Fruit fly (Drosophila melanogaster) whole organism, embryonic: ENCODE results near the gene CG43338.

Experiments
- Asciz ChIP-seq: fragments of 200-800 bp; sonication (Bioruptor generic); optimal IDR thresholded peaks from 2 replicates; lab custom pipeline; 2017; ENCODE audit warnings: missing biosample characterization, mild to moderate bottlenecking, missing genetic modification characterization, missing genetic modification reagents
- Bgb ChIP-seq: fragments of 200-800 bp; sonication (Bioruptor generic); IDR thresholded peaks from 2 replicates; pipeline ENCODE4 v1.3.6; 2022; ENCODE audit warnings: missing biosample characterization, missing genetic modification characterization; ENCODE audit not compliant: partially characterized antibody
- CG1024 ChIP-seq: fragments of 200-800 bp; sonication (Bioruptor generic); IDR thresholded peaks from 2 replicates; pipeline ENCODE4 v1.3.6; 2022; ENCODE audit warnings: missing biosample characterization, missing genetic modification characterization
- CG11696 ChIP-seq: fragments of 200-800 bp; sonication (Bioruptor generic); IDR thresholded peaks from 2 replicates; pipeline ENCODE4 v1.3.6; 2022; ENCODE audit warnings: missing biosample characterization, missing genetic modification characterization
- CG12155 ChIP-seq: fragments of 200-800 bp; sonication (Bioruptor generic); optimal IDR thresholded peaks from 3 replicates; lab custom pipeline; 2016; ENCODE audit warnings: missing biosample characterization, missing genetic modification characterization
- CG13624 ChIP-seq: fragments of 200-800 bp; sonication (Bioruptor generic); optimal IDR thresholded peaks from 2 replicates; lab custom pipeline; 2016; ENCODE audit warnings: missing biosample characterization, missing genetic modification characterization
- CG15601 ChIP-seq: fragments of 200-800 bp; sonication (Bioruptor generic); optimal IDR thresholded peaks from 3 replicates; lab custom pipeline; 2019; ENCODE audit warnings: missing biosample characterization, mild to moderate bottlenecking, missing genetic modification characterization, moderate library complexity
- CG16779 ChIP-seq: fragments of 200-800 bp; sonication (Bioruptor generic); IDR thresholded peaks from 2 replicates; pipeline ENCODE4 v1.3.6; 2022; ENCODE audit warnings: missing biosample characterization, missing genetic modification characterization
- CG17359 ChIP-seq: fragments of 200-800 bp; sonication (Bioruptor generic); optimal IDR thresholded peaks from 3 replicates; lab custom pipeline; 2018; ENCODE audit warnings: missing biosample characterization, mild to moderate bottlenecking, missing genetic modification characterization, moderate library complexity
- CG17385 ChIP-seq: fragments of 200-800 bp; sonication (Bioruptor generic); optimal IDR thresholded peaks from 3 replicates; lab custom pipeline; 2018; ENCODE audit warnings: missing biosample characterization, mild to moderate bottlenecking, missing genetic modification characterization
- CG18619 ChIP-seq: fragments of 200-800 bp; sonication (Bioruptor generic); optimal IDR thresholded peaks from 3 replicates; lab custom pipeline; 2017; ENCODE audit warnings: missing biosample characterization, mild to moderate bottlenecking, missing genetic modification characterization
- CG2202 ChIP-seq: fragments of 200-800 bp; sonication (Bioruptor generic); optimal IDR thresholded peaks from 2 replicates; lab custom pipeline; 2018; ENCODE audit warnings: missing biosample characterization, mild to moderate bottlenecking, missing genetic modification characterization
- CG2678 ChIP-seq: fragments of 200-800 bp; sonication (Bioruptor generic); optimal IDR thresholded peaks from 3 replicates; lab custom pipeline; 2019; ENCODE audit warnings: missing biosample characterization, mild to moderate bottlenecking, missing genetic modification characterization, moderate library complexity
- CG31365 ChIP-seq: fragments of 200-800 bp; sonication (Bioruptor generic); optimal IDR thresholded peaks from 2 replicates; lab custom pipeline; 2018; ENCODE audit warnings: missing biosample characterization, mild to moderate bottlenecking, missing genetic modification characterization
- CG34376 ChIP-seq: fragments of 200-800 bp; sonication (Bioruptor generic); optimal IDR thresholded peaks from 2 replicates; lab custom pipeline; 2018; ENCODE audit warnings: missing biosample characterization, mild to moderate bottlenecking, missing genetic modification characterization
- CG43689 ChIP-seq: fragments of 200-800 bp; sonication (Bioruptor generic); IDR thresholded peaks from 2 replicates; pipeline ENCODE4 v1.3.6; 2022; ENCODE audit warnings: missing biosample characterization, missing genetic modification characterization
- CG4404 ChIP-seq: fragments of 200-800 bp; sonication (Bioruptor generic); IDR thresholded peaks from 2 replicates; pipeline ENCODE4 v1.3.6; 2022; ENCODE audit warnings: missing biosample characterization, missing genetic modification characterization
- CG4730 ChIP-seq: fragments of 200-800 bp; sonication (Bioruptor generic); IDR thresholded peaks from 2 replicates; pipeline ENCODE4 v1.3.6; 2022; ENCODE audit warnings: missing biosample characterization, missing genetic modification characterization
- CG6689 ChIP-seq: fragments of 200-800 bp; sonication (Bioruptor generic); IDR thresholded peaks from 2 replicates; pipeline ENCODE4 v1.3.6; 2022; ENCODE audit warnings: missing biosample characterization, missing genetic modification characterization
- CG7372 ChIP-seq: fragments of 200-800 bp; sonication (Bioruptor generic); IDR thresholded peaks from 2 replicates; pipeline ENCODE4 v1.3.6; 2022; ENCODE audit warnings: missing biosample characterization, missing genetic modification characterization
- CG7556 ChIP-seq: fragments of 200-800 bp; sonication (Bioruptor generic); optimal IDR thresholded peaks from 2 replicates; lab custom pipeline; 2017; ENCODE audit warnings: missing biosample characterization, mild to moderate bottlenecking, missing genetic modification characterization
- CG7786 ChIP-seq: fragments of 200-800 bp; sonication (Bioruptor generic); optimal IDR thresholded peaks from 2 replicates; lab custom pipeline; 2016; ENCODE audit warnings: missing biosample characterization, missing genetic modification characterization
- CG8089 ChIP-seq: fragments of 200-800 bp; sonication (Bioruptor generic); optimal IDR thresholded peaks from 3 replicates; lab custom pipeline; 2016; ENCODE audit warnings: missing biosample characterization, missing genetic modification characterization
- CG8388 ChIP-seq: fragments of 200-800 bp; sonication (Bioruptor generic); optimal IDR thresholded peaks from 2 replicates; lab custom pipeline; 2019; ENCODE audit warnings: missing biosample characterization, mild to moderate bottlenecking, missing genetic modification characterization, moderate library complexity
- CG9817 ChIP-seq: fragments of 200-800 bp; sonication (Bioruptor generic); optimal IDR thresholded peaks from 2 replicates; lab custom pipeline; 2018; ENCODE audit warnings: missing biosample characterization, mild to moderate bottlenecking, missing genetic modification characterization, moderate library complexity
- CHES-1-like ChIP-seq: fragments of 200-800 bp; sonication (Bioruptor generic); optimal IDR thresholded peaks from 2 replicates; lab custom pipeline; 2016; ENCODE audit warnings: missing biosample characterization, missing genetic modification characterization
- CTCF ChIP-seq: fragments of 200-800 bp; sonication (Bioruptor generic); optimal IDR thresholded peaks from 2 replicates; lab custom pipeline; 2017; ENCODE audit warnings: missing biosample characterization, mild to moderate bottlenecking, missing genetic modification characterization, moderate library complexity
- Dp ChIP-seq: fragments of 200-800 bp; sonication (Bioruptor generic); optimal IDR thresholded peaks from 2 replicates; lab custom pipeline; 2018; ENCODE audit warnings: missing biosample characterization, mild to moderate bottlenecking, missing genetic modification characterization, moderate library complexity
- GATAe ChIP-seq: fragments of 200-800 bp; sonication (Bioruptor generic); conservative IDR thresholded peaks from 2 replicates; pipeline ENCODE4 v1.3.6; 2022; ENCODE audit warnings: missing biosample characterization, missing genetic modification characterization
- Hand ChIP-seq: fragments of 200-800 bp; sonication (Bioruptor generic); optimal IDR thresholded peaks from 2 replicates; lab custom pipeline; 2017; ENCODE audit warnings: mild to moderate bottlenecking, missing biosample characterization, missing genetic modification reagents, missing genetic modification characterization
- HmgD ChIP-seq: fragments of 200-800 bp; sonication (Bioruptor generic); optimal IDR thresholded peaks from 3 replicates; lab custom pipeline; 2016; ENCODE audit warnings: missing biosample characterization, missing genetic modification characterization
- Nf-YC ChIP-seq: fragments of 200-800 bp; optimal IDR thresholded peaks from 3 replicates; lab custom pipeline; 2019; ENCODE audit warnings: missing biosample characterization, mild to moderate bottlenecking, missing genetic modification characterization, moderate library complexity
- Pdp1 ChIP-seq, 2 experiments: fragments of 200-800 bp; sonication (Bioruptor generic); optimal IDR thresholded peaks; 3 replicates each; lab custom pipeline; 2016; ENCODE audit warnings: missing biosample characterization in 2 of 2, missing genetic modification characterization in 2 of 2, mild to moderate bottlenecking in 1 of 2, moderate library complexity in 1 of 2
- Scr ChIP-seq: fragments of 200-800 bp; sonication (Bioruptor generic); IDR thresholded peaks from 2 replicates; pipeline ENCODE4 v1.3.6; 2022; ENCODE audit warnings: missing biosample characterization, missing genetic modification characterization; ENCODE audit not compliant: partially characterized antibody
- Sin3A ChIP-seq: fragments of >200 bp; optimal IDR thresholded peaks from 2 replicates; lab custom pipeline; 2018
- Six4 ChIP-seq: fragments of 200-800 bp; sonication (Bioruptor generic); optimal IDR thresholded peaks from 2 replicates; lab custom pipeline; 2016; ENCODE audit warnings: missing biosample characterization, missing genetic modification characterization
- TFAM ChIP-seq: fragments of 200-800 bp; sonication (Bioruptor generic); optimal IDR thresholded peaks from 2 replicates; lab custom pipeline; 2017; ENCODE audit warnings: missing biosample characterization, missing genetic modification characterization, inconsistent platforms
- az2 ChIP-seq: fragments of 200-800 bp; sonication (Bioruptor generic); optimal IDR thresholded peaks from 3 replicates; lab custom pipeline; 2016; ENCODE audit warnings: missing biosample characterization, missing genetic modification characterization
- dmrt11E ChIP-seq: fragments of 200-800 bp; sonication (Bioruptor generic); optimal IDR thresholded peaks from 3 replicates; lab custom pipeline; 2018; ENCODE audit warnings: missing biosample characterization, mild to moderate bottlenecking, missing genetic modification characterization, moderate library complexity
- ems ChIP-seq: fragments of 200-800 bp; sonication (Bioruptor generic); optimal IDR thresholded peaks from 3 replicates; lab custom pipeline; 2016; ENCODE audit warnings: missing biosample characterization, missing genetic modification characterization
- exex ChIP-seq: fragments of 200-800 bp; sonication (Bioruptor generic); optimal IDR thresholded peaks from 4 replicates; lab custom pipeline; 2018; ENCODE audit warnings: missing biosample characterization, mild to moderate bottlenecking, missing genetic modification characterization, moderate library complexity
- gem ChIP-seq: fragments of 200-800 bp; sonication (Bioruptor generic); optimal IDR thresholded peaks from 2 replicates; lab custom pipeline; 2019; ENCODE audit warnings: missing biosample characterization, mild to moderate bottlenecking, missing genetic modification characterization, moderate library complexity
- ken ChIP-seq: fragments of 200-800 bp; sonication (Bioruptor generic); IDR thresholded peaks from 3 replicates; pipeline ENCODE4 v1.3.6; 2022; ENCODE audit warnings: missing biosample characterization, missing genetic modification characterization
- mam ChIP-seq: fragments of 200-800 bp; sonication (Bioruptor generic); optimal IDR thresholded peaks from 3 replicates; lab custom pipeline; 2016; ENCODE audit warnings: missing biosample characterization, missing genetic modification characterization
- mld ChIP-seq: fragments of 200-800 bp; sonication (Bioruptor generic); IDR thresholded peaks from 3 replicates; pipeline ENCODE4 v1.3.6; 2022; ENCODE audit warnings: missing biosample characterization, missing genetic modification characterization; ENCODE audit not compliant: partially characterized antibody
- p53 ChIP-seq: fragments of 200-800 bp; sonication (Bioruptor generic); optimal IDR thresholded peaks from 2 replicates; lab custom pipeline; 2016; ENCODE audit warnings: missing biosample characterization, missing genetic modification characterization
- seq ChIP-seq: fragments of 200-800 bp; sonication (Bioruptor generic); IDR thresholded peaks from 2 replicates; pipeline ENCODE4 v1.3.6; 2022; ENCODE audit warnings: missing biosample characterization, missing genetic modification characterization
- so ChIP-seq: fragments of 200-800 bp; sonication (Bioruptor generic); IDR thresholded peaks from 3 replicates; pipeline ENCODE4 v1.3.6; 2022; ENCODE audit warnings: missing biosample characterization, missing genetic modification characterization
- stwl ChIP-seq: fragments of 200-800 bp; sonication (Bioruptor generic); optimal IDR thresholded peaks from 3 replicates; lab custom pipeline; 2018; ENCODE audit warnings: missing biosample characterization, mild to moderate bottlenecking, missing genetic modification characterization, moderate library complexity
- tap ChIP-seq: fragments of 200-800 bp; optimal IDR thresholded peaks from 3 replicates; lab custom pipeline; 2019; ENCODE audit warnings: missing biosample characterization, mild to moderate bottlenecking, missing genetic modification characterization, moderate library complexity
- usp ChIP-seq: fragments of >200 bp; optimal IDR thresholded peaks from 2 replicates; lab custom pipeline; 2017; ENCODE audit warnings: missing biosample characterization, missing genetic modification characterization
- zfh1 ChIP-seq: fragments of 200-800 bp; sonication (Bioruptor generic); IDR thresholded peaks from 3 replicates; pipeline ENCODE4 v1.3.6; 2022; ENCODE audit warnings: missing biosample characterization, missing genetic modification characterization

CG43338 gene

dm6 chr2L:18653328-18653675 is 17.7 kb downstream of the CG43338 start (continued):
- TF ChIP-seq so (GFP tag; lab: Robert Waterston, UW) (0 out of 3 replicates have a peak, but pooled peaks have one; percentile 16), Bgb (no peak), CG17385 (peak; percentile 28), gem (tag; lab: Kevin White, UChicago) (peak; percentile 66), CG7786 (GFP tag; lab: Kevin White, UChicago) (no peak), CG7556 (GFP tag; lab: Kevin White, UChicago) (peak; percentile 32), CG13624 (GFP tag; lab: Kevin White, UChicago) (peak; percentile 70), Hand (GFP tag; lab: Kevin White, UChicago) (no peak), Pdp1 (GFP tag; optimal IDR thresholded peaks at IDR 0.05; lab: Kevin White, UChicago) (peak; percentile 51 to 75), GATAe (GFP tag; lab: Robert Waterston, UW) (no peak), exex (tag; lab: Kevin White, UChicago) (no peak), CG18619 (GFP tag; lab: Kevin White, UChicago) (peak; percentile 38), CG8089 (no peak), CG17359 (tag; lab: Kevin White, UChicago) (peak; percentile 83), CTCF (GFP tag; lab: Kevin White, UChicago) (no peak), p53 (GFP tag; lab: Kevin White, UChicago) (no peak), Scr (GFP tag; lab: Robert Waterston, UW) (no peak), stwl (tag; lab: Kevin White, UChicago) (peak; percentile 17), CHES-1-like (GFP tag; lab: Kevin White, UChicago) (no peak), CG4404 (GFP tag; lab: Robert Waterston, UW) (peak; percentile 72), CG2202 (tag; lab: Kevin White, UChicago) (no peak), tap (tag; lab: Kevin White, UChicago) (peak; percentile 78), seq (GFP tag; lab: Robert Waterston, UW) (0 out of 2 replicates have a peak, but pooled peaks have one; percentile 53), CG2678 (peak; percentile 84), CG11696 (GFP tag; lab: Robert Waterston, UW) (peak; percentile 60; the same call in 1 of the 2 replicates), zfh1 (peak; percentile 93), Six4 (GFP tag; lab: Kevin White, UChicago) (peak; percentile 67), CG6689 (GFP tag; lab: Robert Waterston, UW) (peak; percentile 84), az2 (GFP tag; lab: Kevin White, UChicago) (peak; percentile 50), Asciz (GFP tag; lab: Kevin White, UChicago) (peak; percentile 70), ems (GFP tag; lab: Kevin White, UChicago) (peak; percentile 47), CG4730 (peak; percentile 70), mld (GFP tag; lab: Robert Waterston, UW) (no peak), Dp (GFP tag; lab: Kevin White, UChicago) (no peak), CG1024 (GFP tag; lab: Robert Waterston, UW) (peak; percentile 52; the same call in 1 of the 2 replicates), CG34376 (no peak), CG43689 (GFP tag; lab: Robert Waterston, UW) (no peak), CG8388 (GFP tag; lab: Kevin White, UChicago) (peak; percentile 88), HmgD (GFP tag; lab: Kevin White, UChicago) (no peak), Sin3A (lab: Kevin White, UChicago) (no peak), mam (GFP tag; lab: Kevin White, UChicago) (peak; percentile 57), CG16779 (GFP tag; lab: Robert Waterston, UW) (no peak), usp (GFP tag; lab: Kevin White, UChicago) (no peak), CG15601 (tag; lab: Kevin White, UChicago) (peak; percentile 84), CG9817 (no peak), ken (GFP tag; lab: Robert Waterston, UW) (peak; percentile 64; the same call in 2 of the 3 replicates), CG7372 (GFP tag; lab: Robert Waterston, UW) (peak; percentile 31; the same call in 1 of the 2 replicates), CG31365 (tag; lab: Kevin White, UChicago) (peak; percentile 20), TFAM (peak; percentile 42), Nf-YC (tag; lab: Kevin White, UChicago) (no peak), CG12155 (GFP tag; lab: Kevin White, UChicago) (no peak), dmrt11E (tag; lab: Kevin White, UChicago) (peak; percentile 70)
